Fruit fly (Drosophila melanogaster) whole organism, embryonic: Measurements from ENCODE around the gene CG31817.

Experiments
- B-H1 ChIP-seq: fragments of 200-800 bp; sonication (Bioruptor generic); IDR thresholded peaks from 3 replicates; pipeline ENCODE4 v1.3.6; 2022; ENCODE audit warnings: missing biosample characterization, missing genetic modification characterization
- CG1024 ChIP-seq: fragments of 200-800 bp; sonication (Bioruptor generic); IDR thresholded peaks from 2 replicates; pipeline ENCODE4 v1.3.6; 2022; ENCODE audit warnings: missing biosample characterization, missing genetic modification characterization
- CG10274 ChIP-seq: fragments of 200-800 bp; sonication (Bioruptor generic); optimal IDR thresholded peaks from 3 replicates; lab custom pipeline; 2017; ENCODE audit warnings: missing biosample characterization, mild to moderate bottlenecking, missing genetic modification characterization
- CG10366 ChIP-seq: fragments of 200-800 bp; sonication (Bioruptor generic); IDR thresholded peaks from 2 replicates; pipeline ENCODE4 v1.3.6; 2022; ENCODE audit warnings: missing biosample characterization, missing genetic modification characterization
- CG11085 ChIP-seq: fragments of 200-800 bp; sonication (Bioruptor generic); IDR thresholded peaks from 2 replicates; pipeline ENCODE4 v1.3.6; 2022; ENCODE audit warnings: missing biosample characterization, missing genetic modification characterization
- CG1233 ChIP-seq: fragments of 200-800 bp; sonication (Bioruptor generic); optimal IDR thresholded peaks from 4 replicates; lab custom pipeline; 2018; ENCODE audit warnings: missing biosample characterization, mild to moderate bottlenecking, missing genetic modification characterization
- CG12769 ChIP-seq: fragments of 200-800 bp; sonication (Bioruptor generic); optimal IDR thresholded peaks from 2 replicates; lab custom pipeline; 2019; ENCODE audit warnings: missing biosample characterization, mild to moderate bottlenecking, missing genetic modification characterization, moderate library complexity
- CG13296 ChIP-seq: fragments of 200-800 bp; sonication (Bioruptor generic); optimal IDR thresholded peaks from 3 replicates; lab custom pipeline; 2018; ENCODE audit warnings: missing biosample characterization, mild to moderate bottlenecking, missing genetic modification characterization
- CG13424 ChIP-seq: fragments of 200-800 bp; sonication (Bioruptor generic); optimal IDR thresholded peaks from 2 replicates; lab custom pipeline; 2019; ENCODE audit warnings: missing biosample characterization, mild to moderate bottlenecking, missing genetic modification characterization, moderate library complexity
- CG17328 ChIP-seq: fragments of 200-800 bp; sonication (Bioruptor generic); IDR thresholded peaks from 2 replicates; pipeline ENCODE4 v1.3.6; 2022; ENCODE audit warnings: missing biosample characterization, missing genetic modification characterization
- CG1832 ChIP-seq: fragments of 200-800 bp; sonication (Bioruptor generic); optimal IDR thresholded peaks from 2 replicates; lab custom pipeline; 2017; ENCODE audit warnings: missing biosample characterization, mild to moderate bottlenecking, missing genetic modification characterization, inconsistent platforms
- CG2120 ChIP-seq: fragments of 200-800 bp; sonication (Bioruptor generic); optimal IDR thresholded peaks from 3 replicates; lab custom pipeline; 2016; ENCODE audit warnings: missing biosample characterization, missing genetic modification characterization
- CG30431 ChIP-seq: fragments of 200-800 bp; sonication (Bioruptor generic); optimal IDR thresholded peaks from 2 replicates; lab custom pipeline; 2017; ENCODE audit warnings: missing biosample characterization, missing genetic modification characterization
- CG32532 ChIP-seq: fragments of 200-800 bp; sonication (Bioruptor generic); IDR thresholded peaks from 2 replicates; pipeline ENCODE4 v1.3.6; 2022; ENCODE audit warnings: missing biosample characterization, missing genetic modification characterization
- CG32767 ChIP-seq: fragments of 200-800 bp; sonication (Bioruptor generic); IDR thresholded peaks from 2 replicates; pipeline ENCODE4 v1.3.6; 2022; ENCODE audit warnings: missing biosample characterization, missing genetic modification characterization
- CG4617 ChIP-seq: fragments of 200-800 bp; sonication (Bioruptor generic); optimal IDR thresholded peaks from 3 replicates; lab custom pipeline; 2016; ENCODE audit warnings: missing biosample characterization, missing genetic modification characterization, borderline replicate concordance
- CG4820 ChIP-seq: fragments of 200-800 bp; sonication (Bioruptor generic); optimal IDR thresholded peaks from 3 replicates; lab custom pipeline; 2016; ENCODE audit warnings: missing biosample characterization, missing genetic modification characterization
- CG6683 ChIP-seq: fragments of 200-800 bp; sonication (Bioruptor generic); optimal IDR thresholded peaks from 2 replicates; lab custom pipeline; 2017; ENCODE audit warnings: missing biosample characterization, mild to moderate bottlenecking, missing genetic modification characterization, missing genetic modification reagents
- CG7372 ChIP-seq: fragments of 200-800 bp; sonication (Bioruptor generic); IDR thresholded peaks from 2 replicates; pipeline ENCODE4 v1.3.6; 2022; ENCODE audit warnings: missing biosample characterization, missing genetic modification characterization
- CG8290 ChIP-seq, 3 experiments: fragments of 200-800 bp; sonication (Bioruptor generic); optimal IDR thresholded peaks; 2 replicates each; lab custom pipeline; 2016 to 2019; ENCODE audit warnings: missing biosample characterization in 3 of 3, missing genetic modification characterization in 3 of 3, mild to moderate bottlenecking in 2 of 3, moderate library complexity in 1 of 3
- CG8388 ChIP-seq: fragments of 200-800 bp; sonication (Bioruptor generic); optimal IDR thresholded peaks from 2 replicates; lab custom pipeline; 2019; ENCODE audit warnings: missing biosample characterization, mild to moderate bottlenecking, missing genetic modification characterization, moderate library complexity
- CG9215 ChIP-seq: fragments of 200-800 bp; sonication (Bioruptor generic); IDR thresholded peaks from 2 replicates; pipeline ENCODE4 v1.3.6; 2022; ENCODE audit warnings: missing biosample characterization, missing genetic modification characterization
- CG9727 ChIP-seq: fragments of 200-800 bp; sonication (Bioruptor generic); optimal IDR thresholded peaks from 3 replicates; lab custom pipeline; 2017; ENCODE audit warnings: missing biosample characterization, mild to moderate bottlenecking, missing genetic modification characterization
- CHES-1-like ChIP-seq: fragments of 200-800 bp; sonication (Bioruptor generic); optimal IDR thresholded peaks from 2 replicates; lab custom pipeline; 2016; ENCODE audit warnings: missing biosample characterization, missing genetic modification characterization
- Ets97D ChIP-seq: fragments of 200-800 bp; sonication (Bioruptor generic); optimal IDR thresholded peaks from 3 replicates; lab custom pipeline; 2016; ENCODE audit warnings: missing biosample characterization, missing genetic modification characterization
- H2.0 ChIP-seq: fragments of 200-800 bp; sonication (Bioruptor generic); IDR thresholded peaks from 2 replicates; pipeline ENCODE4 v1.3.6; 2022; ENCODE audit warnings: missing biosample characterization, missing genetic modification characterization
- HLHmδ ChIP-seq: fragments of 200-800 bp; sonication (Bioruptor generic); optimal IDR thresholded peaks from 2 replicates; lab custom pipeline; 2018; ENCODE audit warnings: missing biosample characterization, mild to moderate bottlenecking, missing genetic modification characterization, moderate library complexity
- Hr51 ChIP-seq, 2 experiments: fragments of 200-800 bp; sonication (Bioruptor generic); optimal IDR thresholded peaks; 2 replicates in 1 of 2; 3 replicates in 1 of 2; lab custom pipeline; 2016 to 2018; ENCODE audit warnings: missing biosample characterization in 2 of 2, missing genetic modification characterization in 2 of 2, mild to moderate bottlenecking in 1 of 2, moderate library complexity in 1 of 2
- Kr ChIP-seq: fragments of 200-800 bp; sonication (Bioruptor generic); optimal IDR thresholded peaks from 2 replicates; lab custom pipeline; 2017; ENCODE audit warnings: missing biosample characterization, mild to moderate bottlenecking, missing genetic modification characterization
- Max ChIP-seq: fragments of 200-800 bp; sonication (Bioruptor generic); optimal IDR thresholded peaks from 2 replicates; lab custom pipeline; 2016; ENCODE audit warnings: missing biosample characterization, mild to moderate bottlenecking, missing genetic modification characterization
- Ssrp ChIP-seq: fragments of 200-800 bp; sonication (Bioruptor generic); optimal IDR thresholded peaks from 2 replicates; lab custom pipeline; 2018; ENCODE audit warnings: missing biosample characterization, mild to moderate bottlenecking, missing genetic modification characterization, moderate library complexity
- Usf ChIP-seq: fragments of 200-800 bp; sonication (Bioruptor generic); optimal IDR thresholded peaks from 2 replicates; lab custom pipeline; 2017; ENCODE audit warnings: missing genotype, missing biosample characterization, missing genetic modification characterization
- Vsx1 ChIP-seq: fragments of 200-800 bp; sonication (Bioruptor generic); optimal IDR thresholded peaks from 2 replicates; lab custom pipeline; 2017; ENCODE audit warnings: missing biosample characterization, mild to moderate bottlenecking, missing genetic modification characterization, missing genetic modification reagents
- ab ChIP-seq: fragments of 200-800 bp; sonication (Bioruptor generic); optimal IDR thresholded peaks from 2 replicates; lab custom pipeline; 2016; ENCODE audit warnings: missing biosample characterization, missing genetic modification characterization
- ci ChIP-seq: fragments of 200-800 bp; sonication (Bioruptor generic); IDR thresholded peaks from 3 replicates; pipeline ENCODE4 v1.3.6; 2022; ENCODE audit warnings: missing biosample characterization, missing genetic modification characterization
- danr ChIP-seq: fragments of 200-800 bp; sonication (Bioruptor generic); IDR thresholded peaks from 2 replicates; pipeline ENCODE4 v1.3.6; 2022; ENCODE audit warnings: missing biosample characterization, missing genetic modification characterization
- exex ChIP-seq: fragments of 200-800 bp; sonication (Bioruptor generic); optimal IDR thresholded peaks from 4 replicates; lab custom pipeline; 2018; ENCODE audit warnings: missing biosample characterization, mild to moderate bottlenecking, missing genetic modification characterization, moderate library complexity
- fru ChIP-seq: fragments of >200 bp; optimal IDR thresholded peaks from 2 replicates; lab custom pipeline; 2017
- gt ChIP-seq: fragments of 200-800 bp; sonication (Bioruptor generic); IDR thresholded peaks from 2 replicates; pipeline ENCODE4 v1.3.6; 2022; ENCODE audit warnings: missing biosample characterization, missing genetic modification characterization
- jing ChIP-seq: fragments of 200-800 bp; sonication (Bioruptor generic); optimal IDR thresholded peaks from 2 replicates; lab custom pipeline; 2018; ENCODE audit warnings: missing biosample characterization, mild to moderate bottlenecking, missing genetic modification characterization
- lab ChIP-seq: fragments of 200-800 bp; sonication (Bioruptor generic); optimal IDR thresholded peaks from 3 replicates; lab custom pipeline; 2017; ENCODE audit warnings: missing biosample characterization, missing genetic modification characterization, mild to moderate bottlenecking, moderate library complexity, missing genetic modification reagents
- lola ChIP-seq, 3 experiments: fragments of >200 bp in 2 of 3; fragments of 200-800 bp in 1 of 3; sonication (Bioruptor generic) in 1 of 3; optimal IDR thresholded peaks; 2 replicates each; lab custom pipeline; 2017 to 2019; ENCODE audit warnings: missing biosample characterization in 3 of 3, missing genetic modification characterization in 3 of 3, mild to moderate bottlenecking in 1 of 3, moderate library complexity in 1 of 3
- nerfin-2 ChIP-seq: fragments of 200-800 bp; sonication (Bioruptor generic); IDR thresholded peaks from 2 replicates; pipeline ENCODE4 v1.3.6; 2022; ENCODE audit warnings: missing biosample characterization, missing genetic modification characterization; ENCODE audit not compliant: partially characterized antibody
- oc ChIP-seq: fragments of 200-800 bp; sonication (Bioruptor generic); optimal IDR thresholded peaks from 2 replicates; lab custom pipeline; 2018; ENCODE audit warnings: missing biosample characterization, mild to moderate bottlenecking, missing genetic modification characterization, moderate library complexity
- sens-2 ChIP-seq: fragments of 200-800 bp; sonication (Bioruptor generic); IDR thresholded peaks from 2 replicates; pipeline ENCODE4 v1.3.6; 2022; ENCODE audit warnings: missing biosample characterization, missing genetic modification characterization
- shn ChIP-seq: fragments of 200-800 bp; sonication (Bioruptor generic); optimal IDR thresholded peaks from 3 replicates; lab custom pipeline; 2016; ENCODE audit warnings: missing biosample characterization, missing genetic modification characterization
- slou ChIP-seq: fragments of 200-800 bp; sonication (Bioruptor generic); optimal IDR thresholded peaks from 3 replicates; lab custom pipeline; 2016; ENCODE audit warnings: missing biosample characterization, missing genetic modification characterization
- tap ChIP-seq: fragments of 200-800 bp; optimal IDR thresholded peaks from 3 replicates; lab custom pipeline; 2019; ENCODE audit warnings: missing biosample characterization, mild to moderate bottlenecking, missing genetic modification characterization, moderate library complexity
- unpg ChIP-seq: fragments of 200-800 bp; sonication (Bioruptor generic); optimal IDR thresholded peaks from 3 replicates; lab custom pipeline; 2018; ENCODE audit warnings: missing biosample characterization, mild to moderate bottlenecking, missing genetic modification characterization, moderate library complexity

Gene CG31817

dm6 chr2L:16307026-16307703 lies 30.5 kb downstream of the CG31817 start, which contains the start of the genes CG5861 and Syx5 (continued):
- TF ChIP-seq CG1024 (no peak), nerfin-2 (peak; percentile 77), CG32532 (GFP tag; lab: Robert Waterston, UW) (peak; percentile 78; the same call in 1 of the 2 replicates), lola (GFP tag; optimal IDR thresholded peaks at IDR 0.05; lab: Kevin White, UChicago) (peak in 1 of 3 experiments; percentile 36), tap (tag; lab: Kevin White, UChicago) (peak; percentile 57), CG17328 (GFP tag; lab: Robert Waterston, UW) (0 out of 2 replicates have a peak, but pooled peaks have one; percentile 54), oc (tag; lab: Kevin White, UChicago) (no peak), shn (no peak), CG30431 (GFP tag; lab: Kevin White, UChicago) (no peak), CG2120 (GFP tag; lab: Kevin White, UChicago) (peak; percentile 63), sens-2 (no peak), Hr51 (GFP tag; optimal IDR thresholded peaks at IDR 0.05; lab: Kevin White, UChicago) (no peak), CG8290 (GFP tag; optimal IDR thresholded peaks at IDR 0.05; lab: Kevin White, UChicago) (peak; percentile 21), CG8290 (tag; optimal IDR thresholded peaks at IDR 0.05; lab: Kevin White, UChicago) (no peak), H2.0 (no peak), CG6683 (no peak), Kr (GFP tag; lab: Kevin White, UChicago) (no peak), CG12769 (tag; lab: Kevin White, UChicago) (no peak), Vsx1 (GFP tag; lab: Kevin White, UChicago) (peak; percentile 47), unpg (peak; percentile 64), CG10274 (no peak), CG11085 (GFP tag; lab: Robert Waterston, UW) (peak; percentile 64), lab (peak; percentile 81), ci (no peak), jing (GFP tag; lab: Kevin White, UChicago) (no peak), CG7372 (GFP tag; lab: Robert Waterston, UW) (0 out of 2 replicates have a peak, but pooled peaks have one; percentile 30), Max (GFP tag; lab: Kevin White, UChicago) (peak; percentile 45), gt (GFP tag; lab: Robert Waterston, UW) (no peak), CG4820 (GFP tag; lab: Kevin White, UChicago) (peak; percentile 17), ab (GFP tag; lab: Kevin White, UChicago) (no peak), CG10366 (peak; percentile 42), CG32767 (GFP tag; lab: Robert Waterston, UW) (no peak), HLHmδ (GFP tag; lab: Kevin White, UChicago) (no peak), danr (no peak), exex (tag; lab: Kevin White, UChicago) (peak; percentile 63), CHES-1-like (GFP tag; lab: Kevin White, UChicago) (no peak), CG9215 (GFP tag; lab: Robert Waterston, UW) (no peak; the same call in 1 of the 2 replicates), CG1832 (GFP tag; lab: Kevin White, UChicago) (no peak), Ssrp (tag; lab: Kevin White, UChicago) (peak; percentile 37), fru (no peak), B-H1 (GFP tag; lab: Robert Waterston, UW) (no peak), CG13424 (tag; lab: Kevin White, UChicago) (peak; percentile 68), CG13296 (GFP tag; lab: Kevin White, UChicago) (peak; percentile 63), Usf (no peak), CG8388 (GFP tag; lab: Kevin White, UChicago) (peak; percentile 47), CG4617 (peak; percentile 61), Ets97D (GFP tag; lab: Kevin White, UChicago) (peak; percentile 32), CG9727 (peak; percentile 45), slou (GFP tag; lab: Kevin White, UChicago) (no peak), CG1233 (GFP tag; lab: Kevin White, UChicago) (peak; percentile 29)
